Worm (Caenorhabditis elegans) whole organism, late embryonic: ENCODE results near the gene Y41G9A.6.

ENCODE experiments used
- C08G9.2 ChIP-seq: sonication (generic microtip); optimal IDR thresholded peaks from 2 replicates; lab custom pipeline; 2016; ENCODE audit warnings: mild to moderate bottlenecking, missing genetic modification characterization, moderate library complexity, missing compliant biosample characterization
- ahr-1 ChIP-seq: sonication (generic microtip); optimal IDR thresholded peaks from 2 replicates; lab custom pipeline; 2016; ENCODE audit warnings: missing genetic modification characterization, missing compliant biosample characterization
- ceh-14 ChIP-seq: sonication (generic microtip); optimal IDR thresholded peaks from 2 replicates; lab custom pipeline; 2016; ENCODE audit warnings: missing genotype, missing genetic modification characterization, missing compliant biosample characterization
- ceh-18 ChIP-seq: sonication (generic microtip); optimal IDR thresholded peaks from 2 replicates; lab custom pipeline; 2016; ENCODE audit warnings: missing genetic modification characterization, missing compliant biosample characterization
- ceh-2 ChIP-seq: sonication (generic microtip); optimal IDR thresholded peaks from 2 replicates; lab custom pipeline; 2016; ENCODE audit warnings: missing genotype, missing genetic modification characterization, missing compliant biosample characterization
- ceh-31 ChIP-seq: sonication (generic microtip); optimal IDR thresholded peaks from 2 replicates; lab custom pipeline; 2016; ENCODE audit warnings: missing genetic modification characterization, missing compliant biosample characterization
- ceh-6 ChIP-seq: fragments of 200-800 bp; sonication (Bioruptor generic); optimal IDR thresholded peaks from 2 replicates; lab custom pipeline; 2018; ENCODE audit warnings: mild to moderate bottlenecking, missing genetic modification characterization, missing compliant biosample characterization
- dmd-4 ChIP-seq: sonication (generic microtip); optimal IDR thresholded peaks from 2 replicates; lab custom pipeline; 2016; ENCODE audit warnings: borderline replicate concordance, missing genetic modification characterization, missing compliant biosample characterization
- dve-1 ChIP-seq: sonication (generic microtip); optimal IDR thresholded peaks from 2 replicates; lab custom pipeline; 2017; ENCODE audit warnings: antibody characterized with exemption, mild to moderate bottlenecking, missing genetic modification characterization, missing compliant biosample characterization
- elt-2 ChIP-seq: sonication (generic microtip); optimal IDR thresholded peaks from 2 replicates; lab custom pipeline; 2016; ENCODE audit warnings: missing genetic modification reagents, missing genetic modification characterization, missing compliant biosample characterization
- eyg-1 ChIP-seq: sonication (generic microtip); optimal IDR thresholded peaks from 2 replicates; lab custom pipeline; 2016; ENCODE audit warnings: missing genotype, missing genetic modification characterization, missing compliant biosample characterization
- fax-1 ChIP-seq: sonication (generic microtip); optimal IDR thresholded peaks from 2 replicates; lab custom pipeline; 2016; ENCODE audit warnings: missing genotype, missing genetic modification characterization, missing compliant biosample characterization
- hlh-30 ChIP-seq: sonication (generic microtip); optimal IDR thresholded peaks from 2 replicates; lab custom pipeline; 2017; ENCODE audit warnings: antibody characterized with exemption, missing genetic modification characterization, missing compliant biosample characterization; ENCODE audit not compliant: insufficient read depth
- hlh-6 ChIP-seq: sonication (generic microtip); optimal IDR thresholded peaks from 2 replicates; lab custom pipeline; 2016; ENCODE audit warnings: missing genotype, missing genetic modification characterization, missing compliant biosample characterization
- nfya-1 ChIP-seq: sonication (generic microtip); optimal IDR thresholded peaks from 2 replicates; lab custom pipeline; 2017; ENCODE audit warnings: missing genetic modification characterization, mild to moderate bottlenecking, missing compliant biosample characterization, antibody characterized with exemption, moderate library complexity
- nhr-11 ChIP-seq: fragments of 150-350 bp; optimal IDR thresholded peaks from 2 replicates; lab custom pipeline; 2014; ENCODE audit warnings: missing biosample characterization, missing genetic modification characterization
- odd-2 ChIP-seq: sonication (generic microtip); optimal IDR thresholded peaks from 2 replicates; lab custom pipeline; 2017; ENCODE audit warnings: antibody characterized with exemption, mild to moderate bottlenecking, missing genetic modification characterization, missing compliant biosample characterization
- pax-1 ChIP-seq: fragments of 150-350 bp; optimal IDR thresholded peaks from 2 replicates; lab custom pipeline; 2014; ENCODE audit warnings: missing biosample characterization, missing genetic modification characterization
- pha-2 ChIP-seq: sonication (generic microtip); optimal IDR thresholded peaks from 2 replicates; lab custom pipeline; 2017; ENCODE audit warnings: mild to moderate bottlenecking, missing genetic modification characterization, missing compliant biosample characterization
- pha-4 ChIP-seq: fragments of 150-350 bp; optimal IDR thresholded peaks from 2 replicates; lab custom pipeline; 2018; ENCODE audit warnings: missing biosample characterization, missing genetic modification reagents, missing genetic modification characterization
- pqm-1 ChIP-seq: sonication (generic microtip); optimal IDR thresholded peaks from 2 replicates; lab custom pipeline; 2016; ENCODE audit warnings: missing genetic modification characterization, missing compliant biosample characterization
- rnt-1 ChIP-seq: sonication (generic microtip); optimal IDR thresholded peaks from 2 replicates; lab custom pipeline; 2016; ENCODE audit warnings: missing genetic modification characterization, missing compliant biosample characterization
- sox-2 ChIP-seq: fragments of 200-800 bp; sonication (Bioruptor generic); IDR thresholded peaks from 2 replicates; pipeline ENCODE4 v1.3.6; 2022; ENCODE audit warnings: missing genetic modification reagents, missing genetic modification characterization, missing compliant biosample characterization
- tbx-7 ChIP-seq: sonication (generic microtip); optimal IDR thresholded peaks from 2 replicates; lab custom pipeline; 2016; ENCODE audit warnings: missing genotype, missing genetic modification characterization, missing compliant biosample characterization
- unc-3 ChIP-seq, 2 experiments: fragments of 200-800 bp in 1 of 2; sonication (Bioruptor generic) in 1 of 2; sonication (generic microtip) in 1 of 2; conservative IDR thresholded peaks in 1 of 2; optimal IDR thresholded peaks in 1 of 2; 2 replicates each; pipeline versions ENCODE4 v1.3.6 to Lab custom; 2016 to 2022; ENCODE audit warnings: missing compliant biosample characterization in 2 of 2, missing genetic modification characterization in 2 of 2, missing genetic modification reagents in 1 of 2
- unc-55 ChIP-seq: sonication (generic microtip); optimal IDR thresholded peaks from 2 replicates; lab custom pipeline; 2017; ENCODE audit warnings: missing biosample characterization, missing genetic modification reagents, missing genetic modification characterization
- unc-86 ChIP-seq: sonication (generic microtip); optimal IDR thresholded peaks from 2 replicates; lab custom pipeline; 2016; ENCODE audit warnings: missing genetic modification characterization, missing compliant biosample characterization
- ztf-16 ChIP-seq: sonication (generic microtip); optimal IDR thresholded peaks from 2 replicates; lab custom pipeline; 2017; ENCODE audit warnings: missing genetic modification characterization, missing compliant biosample characterization

Y41G9A.6 gene

DNA sequence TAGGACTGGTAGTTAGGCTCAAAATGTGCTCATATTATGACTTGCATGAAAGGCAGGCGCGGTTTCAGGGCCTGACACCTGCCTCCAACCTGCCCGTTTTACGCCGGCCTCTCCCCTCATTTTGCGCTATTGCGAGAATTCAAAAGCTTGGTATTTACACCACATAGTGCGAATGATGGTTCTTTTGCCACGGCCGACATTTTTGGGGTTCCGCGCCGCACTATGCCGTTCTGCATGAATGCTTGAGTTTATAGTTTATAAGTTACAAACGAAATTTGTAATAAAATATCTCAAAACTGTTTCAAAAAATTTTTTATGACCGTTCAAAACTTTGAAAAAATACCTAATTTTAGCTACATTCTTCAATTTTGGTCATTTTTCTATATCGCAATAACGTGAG is 25.5 kb downstream of the Y41G9A.6 start:
- TF ChIP-seq nfya-1 (tag; lab: Kevin White, UChicago), result no peak
- no peak for TF ChIP-seq unc-86 (tag; lab: Kevin White, UChicago)
- no peak for TF ChIP-seq ceh-18 (tag; lab: Kevin White, UChicago)
- no peak for TF ChIP-seq ceh-31 (tag; lab: Kevin White, UChicago)
- no peak for TF ChIP-seq ceh-6 (GFP tag; lab: Kevin White, UChicago)
- TF ChIP-seq, all 69 proteins: peak for 0

ce11 chrX:2976148-2976547 is 27.5 kb downstream of the Y41G9A.6 start, which contains the start of gene aakg-3:
TSS of gene aakg-3 (plus strand) at chrX:2976448.
- TF ChIP-seq unc-55 (GFP tag; lab: Kevin White, UChicago) (no peak), ztf-16 (no peak)

DNA sequence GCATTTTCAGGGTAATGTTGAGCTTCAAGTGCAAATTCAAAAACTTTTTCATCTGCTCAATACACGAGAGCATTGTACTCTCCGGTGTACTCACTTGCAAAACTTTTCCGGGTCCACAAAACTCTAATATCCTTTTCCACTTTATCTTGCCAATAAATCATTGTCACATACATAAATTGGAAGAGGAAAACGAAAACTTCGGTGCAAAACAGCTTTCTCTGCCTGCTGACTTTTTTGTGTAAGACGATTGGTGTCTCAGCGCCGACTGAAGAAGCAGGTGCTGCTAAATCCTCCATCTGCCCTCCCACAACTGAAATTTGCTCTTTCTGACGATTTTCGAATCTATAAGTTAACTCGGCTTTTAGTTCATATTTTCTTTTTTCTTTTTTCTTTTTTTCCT is 28.2 kb downstream of the Y41G9A.6 start:
- TF ChIP-seq unc-55 (GFP tag; lab: Kevin White, UChicago) (peak; percentile 24), ahr-1 (tag; lab: Kevin White, UChicago) (no peak)

- TF ChIP-seq hlh-30 (tag; lab: Kevin White, UChicago), result peak; percentile 32
- no peak for TF ChIP-seq rnt-1 (tag; lab: Kevin White, UChicago)
Measured at ce11 chrX:2972272-2973042, 31.1 kb downstream of the Y41G9A.6 start.

DNA sequence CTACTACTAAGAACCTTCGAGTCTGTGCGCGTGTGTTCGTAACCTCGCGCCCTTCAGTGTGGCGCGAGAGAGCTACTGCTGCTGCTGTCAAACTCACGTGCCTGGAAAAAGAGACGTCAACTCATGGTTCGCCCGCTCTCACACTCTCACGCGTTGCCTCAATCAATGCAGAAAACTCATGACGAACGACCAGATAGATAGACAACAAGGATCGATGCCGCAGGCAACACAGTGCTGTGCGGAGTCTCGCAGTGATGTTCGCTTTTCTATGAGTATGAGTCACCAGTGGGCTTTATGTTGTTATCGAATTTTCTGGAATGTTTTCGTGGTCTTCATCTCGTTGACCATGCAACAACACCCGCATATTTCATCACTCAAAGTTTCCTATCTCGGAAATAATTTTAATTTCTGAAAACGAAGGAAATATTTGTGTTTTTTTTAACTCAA is 32.0 kb downstream of the Y41G9A.6 start:
- TF ChIP-seq hlh-30 (tag; lab: Kevin White, UChicago) (peak; percentile 71), pha-2 (tag; lab: Kevin White, UChicago) (no peak), ceh-18 (tag; lab: Kevin White, UChicago) (peak; percentile 21), unc-55 (GFP tag; lab: Kevin White, UChicago) (peak; percentile 79)
- TF ChIP-seq, all 69 proteins: peak for 3

DNA sequence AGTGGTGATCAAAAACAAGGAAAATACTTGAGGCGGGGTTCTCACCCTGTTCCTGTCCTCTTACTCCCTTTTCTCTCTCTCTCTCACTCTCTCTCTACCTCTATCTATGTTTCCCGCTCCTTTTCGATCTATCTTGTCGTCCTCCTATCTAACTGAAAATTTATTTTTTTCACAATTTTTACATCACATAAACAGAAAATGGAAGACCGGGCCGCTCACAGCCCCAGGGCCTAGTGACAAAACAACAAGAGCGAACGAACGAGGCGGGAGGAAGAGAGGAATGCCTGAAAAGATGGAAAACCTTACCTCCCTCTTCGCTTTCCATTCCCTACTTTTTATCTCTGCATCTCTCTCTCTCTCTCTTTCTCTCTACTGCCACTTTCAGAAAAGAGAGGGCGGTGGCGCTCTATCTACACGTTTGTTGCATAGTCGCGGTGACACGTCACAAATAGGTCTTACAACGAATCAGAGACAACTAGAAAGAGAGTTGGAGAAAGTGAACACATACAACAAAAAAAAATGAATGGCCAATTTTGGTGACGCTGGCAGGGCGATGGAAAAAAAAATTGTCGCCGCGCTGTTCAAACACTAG is 32.7 kb downstream of the Y41G9A.6 start:
- TF ChIP-seq fax-1, result no peak
- TF ChIP-seq nhr-11 (tag; lab: Kevin White, UChicago), result no peak

ce11 chrX:2970212-2970611 is 33.4 kb downstream of the Y41G9A.6 start:
- TF ChIP-seq ceh-2 (tag; lab: Kevin White, UChicago) (no peak), ztf-16 (no peak), unc-3 (GFP tag; conservative IDR thresholded peaks at IDR 0.05; lab: Robert Waterston, UW) (no peak), unc-3 (tag; optimal IDR thresholded peaks at IDR 0.05; lab: Kevin White, UChicago) (no peak), pax-1 (no peak), elt-2 (tag; lab: Kevin White, UChicago) (no peak), ceh-14 (tag; lab: Kevin White, UChicago) (no peak), hlh-6 (tag; lab: Kevin White, UChicago) (no peak), dve-1 (no peak), rnt-1 (tag; lab: Kevin White, UChicago) (no peak), ceh-18 (tag; lab: Kevin White, UChicago) (no peak), ceh-6 (GFP tag; lab: Kevin White, UChicago) (no peak), C08G9.2 (tag; lab: Kevin White, UChicago) (no peak)

DNA sequence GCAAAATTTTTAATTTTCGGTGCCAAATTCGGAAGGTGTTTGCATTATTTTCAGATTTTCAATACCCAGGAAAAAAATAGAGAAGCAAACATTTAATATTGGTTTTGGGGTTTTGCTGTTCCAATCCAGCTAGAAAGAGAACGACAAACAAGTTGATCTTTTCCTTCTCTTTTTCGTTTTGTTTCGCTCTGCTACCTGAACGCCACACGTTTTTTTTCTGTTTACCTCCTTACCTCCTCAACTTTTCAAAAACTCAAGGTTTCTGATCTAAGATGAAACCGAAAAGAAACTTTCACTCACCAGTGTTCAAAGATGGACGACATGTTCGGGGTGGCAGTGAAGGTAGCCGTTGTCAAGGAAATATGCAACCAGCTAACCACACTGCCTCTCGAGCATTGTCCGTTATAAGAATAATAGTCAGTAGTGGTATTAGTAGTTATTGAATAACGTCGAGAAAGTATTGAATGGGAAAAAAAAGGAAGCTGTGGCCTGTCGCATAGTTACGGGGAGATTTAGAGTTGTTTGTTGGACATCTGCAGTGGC is 34.1 kb downstream of the Y41G9A.6 start:
- TF ChIP-seq sox-2 (GFP tag; lab: Robert Waterston, UW) (no peak), pqm-1 (tag; lab: Kevin White, UChicago) (no peak), nfya-1 (tag; lab: Kevin White, UChicago) (no peak), pha-4 (tag; lab: Kevin White, UChicago) (no peak), eyg-1 (tag; lab: Kevin White, UChicago) (no peak), odd-2 (no peak), ahr-1 (tag; lab: Kevin White, UChicago) (no peak), dmd-4 (no peak), hlh-30 (tag; lab: Kevin White, UChicago) (no peak), tbx-7 (tag; lab: Kevin White, UChicago) (no peak), pax-1 (no peak)
